Worm (Caenorhabditis elegans): ENCODE results near the gene ZK355.2.

ZK355.2 gene

DNA sequence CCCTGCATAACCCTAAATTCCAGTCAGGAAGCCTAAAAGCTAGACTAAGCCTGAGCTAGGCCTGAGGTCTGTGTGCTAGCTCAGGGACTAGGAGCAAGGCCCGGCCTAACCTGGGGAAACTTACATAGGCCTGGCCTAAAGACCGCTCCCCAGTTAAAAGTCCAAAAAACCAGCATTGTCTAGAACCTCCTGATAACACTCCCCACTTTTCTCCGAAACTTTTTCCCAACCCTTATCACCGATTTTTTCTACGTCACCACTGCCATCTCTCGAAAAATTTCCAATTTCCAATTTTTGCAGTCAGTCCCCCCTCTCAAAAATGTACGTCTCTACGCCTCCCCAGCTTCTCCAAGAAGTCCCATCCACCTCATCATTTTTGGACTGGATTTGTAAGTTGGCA, at the start of gene ZK355.2:
Gene ZK355.2, plus strand, starts transcription at position 301 of the 400 bp plus-strand sequence.
- TF ChIP-seq fos-1 (tag; optimal IDR thresholded peaks at IDR 0.05) (no peak), elt-2 (tag; optimal IDR thresholded peaks at IDR 0.05) (peak; percentile 30), nfya-1 (tag; optimal IDR thresholded peaks at IDR 0.05; ENCODE audit: insufficient read depth) (no peak)

DNA sequence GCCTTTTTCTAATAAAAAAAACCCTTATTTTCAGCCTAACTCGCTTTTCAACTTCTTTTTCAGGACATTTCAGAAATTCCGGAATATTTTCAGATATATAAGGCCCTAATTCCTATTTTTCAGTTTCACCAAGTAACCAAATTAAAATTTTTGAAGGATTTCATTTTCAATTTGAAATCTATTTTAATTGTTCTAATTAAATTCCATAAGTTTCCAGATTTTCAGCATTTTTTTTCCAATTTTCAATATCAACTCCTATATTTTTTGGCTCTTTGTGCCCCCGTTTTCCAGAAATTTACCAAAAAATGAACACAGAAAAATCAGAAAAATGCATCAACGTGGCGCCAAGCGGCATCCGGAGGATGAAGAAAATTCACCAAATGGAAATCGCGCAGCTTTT, 48.9 kb upstream of the ZK355.2 start, which contains the start of gene Y110A2AL.1:
Gene Y110A2AL.1, plus strand, starts transcription at position 301 of the 400 bp plus-strand sequence.
- TF ChIP-seq tbx-2 (tag; optimal IDR thresholded peaks at IDR 0.05) (no peak), nhr-67 (tag; optimal IDR thresholded peaks at IDR 0.05) (no peak), nhr-43 (tag; optimal IDR thresholded peaks at IDR 0.05; ENCODE audit: poor library complexity, severe bottlenecking) (no peak), elt-1 (tag; optimal IDR thresholded peaks at IDR 0.05) (no peak), nhr-25 (tag; optimal IDR thresholded peaks at IDR 0.05) (no peak), fos-1 (tag; optimal IDR thresholded peaks at IDR 0.05) (no peak), pha-4 (tag; optimal IDR thresholded peaks at IDR 0.05) (no peak), egl-27 (tag; optimal IDR thresholded peaks at IDR 0.05) (no peak), nhr-76 (tag; optimal IDR thresholded peaks at IDR 0.05) (no peak), mml-1 (tag; optimal IDR thresholded peaks at IDR 0.05) (no peak)

DNA sequence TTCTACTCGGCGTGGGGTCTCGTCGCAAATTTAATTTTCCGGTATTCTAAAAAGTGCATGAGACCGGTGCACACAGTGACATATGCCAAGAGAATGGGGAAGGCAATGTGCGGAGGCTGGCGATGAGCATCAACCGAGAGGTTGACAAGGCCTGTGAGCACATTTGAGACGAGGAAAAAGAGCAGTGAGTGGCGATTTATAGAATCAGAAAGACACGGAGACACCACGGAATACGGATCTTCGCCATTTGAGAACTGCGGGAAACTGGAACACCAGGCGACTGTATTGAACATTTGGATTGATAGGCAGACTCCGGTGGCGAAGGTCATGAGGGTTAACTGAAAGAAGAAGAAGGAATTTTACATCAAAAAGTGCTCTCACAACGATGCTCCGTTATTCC, 44.8 kb upstream of the ZK355.2 start:
- TF ChIP-seq mdl-1 (tag; optimal IDR thresholded peaks at IDR 0.05) (no peak), elt-2 (tag; optimal IDR thresholded peaks at IDR 0.05) (no peak), nfya-1 (tag; optimal IDR thresholded peaks at IDR 0.05; ENCODE audit: insufficient read depth) (no peak), tbx-2 (tag; optimal IDR thresholded peaks at IDR 0.05) (no peak), fkh-2 (tag; optimal IDR thresholded peaks at IDR 0.05) (no peak), elt-3 (tag; optimal IDR thresholded peaks at IDR 0.05) (no peak), nhr-77 (tag; optimal IDR thresholded peaks at IDR 0.05) (no peak), nhr-28 (tag; optimal IDR thresholded peaks at IDR 0.05) (no peak), hmg-11 (tag; optimal IDR thresholded peaks at IDR 0.05) (no peak), ceh-82 (tag; optimal IDR thresholded peaks at IDR 0.05) (no peak), unc-62 (GFP tag; optimal IDR thresholded peaks at IDR 0.05) (no peak), ztf-11 (tag; optimal IDR thresholded peaks at IDR 0.05) (no peak), ama-1 (optimal IDR thresholded peaks at IDR 0.05) (no peak), lin-15B (tag; optimal IDR thresholded peaks at IDR 0.05) (no peak), skn-1 (tag; optimal IDR thresholded peaks at IDR 0.05) (no peak), pqm-1 (tag; optimal IDR thresholded peaks at IDR 0.05) (no peak), ztf-4 (tag; optimal IDR thresholded peaks at IDR 0.05) (no peak)

DNA sequence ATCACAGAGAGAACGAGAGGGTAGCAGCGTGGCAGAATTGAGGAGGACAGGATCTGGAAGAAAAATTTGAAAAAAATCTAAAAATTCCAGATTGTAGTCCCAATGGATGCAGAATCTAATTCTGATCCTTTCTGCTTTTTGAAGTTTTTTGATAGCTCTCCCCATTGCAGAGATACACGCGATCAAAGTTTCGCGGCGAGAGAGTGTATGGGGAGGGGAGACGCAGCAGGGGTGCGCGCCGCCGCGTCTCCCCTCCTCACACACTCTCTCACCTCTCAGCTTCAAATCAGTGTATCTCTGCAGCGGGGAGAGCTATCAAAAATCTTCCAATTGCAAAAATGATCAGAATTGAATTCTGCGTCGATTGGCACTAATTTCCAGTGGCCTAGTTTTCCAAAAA, 42.6 kb upstream of the ZK355.2 start:
- TF ChIP-seq ZK546.5 (tag; optimal IDR thresholded peaks at IDR 0.05) (no peak), tbx-2 (tag; optimal IDR thresholded peaks at IDR 0.05) (no peak), nhr-11 (tag; optimal IDR thresholded peaks at IDR 0.05) (no peak), unc-62 (GFP tag; optimal IDR thresholded peaks at IDR 0.05) (no peak), nfya-1 (tag; optimal IDR thresholded peaks at IDR 0.05; ENCODE audit: insufficient read depth) (no peak), fos-1 (tag; optimal IDR thresholded peaks at IDR 0.05) (no peak), lin-15B (tag; optimal IDR thresholded peaks at IDR 0.05) (no peak), mdl-1 (tag; optimal IDR thresholded peaks at IDR 0.05) (no peak), lsy-12 (tag; optimal IDR thresholded peaks at IDR 0.05) (no peak)

DNA sequence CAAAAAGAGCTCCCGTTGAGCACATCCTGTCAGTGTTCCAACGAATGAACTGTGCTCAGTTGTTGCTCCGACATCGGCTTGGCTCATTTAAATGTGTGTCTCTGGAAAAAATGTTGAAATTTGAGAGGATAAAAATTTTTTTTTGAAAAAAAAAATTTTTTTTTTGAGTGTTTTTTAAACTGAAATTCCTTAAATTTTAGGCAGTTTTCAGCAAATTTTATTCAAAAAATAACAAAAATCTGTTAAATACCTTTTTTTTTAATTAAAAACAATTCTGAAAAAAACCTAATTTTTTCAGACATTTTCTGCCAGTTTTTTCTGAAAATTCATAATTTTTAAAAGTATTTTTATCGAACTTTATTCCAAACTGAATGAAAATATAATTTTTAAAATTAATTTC, 38.9 kb upstream of the ZK355.2 start, which contains the start of gene pigw-1:
Gene pigw-1, minus strand, starts transcription at position 101 of the 400 bp plus-strand sequence.
- TF ChIP-seq lin-39 (tag; optimal IDR thresholded peaks at IDR 0.05), result no peak
- no peak for TF ChIP-seq aly-2 (tag; optimal IDR thresholded peaks at IDR 0.05)
- TF ChIP-seq lin-15B (tag; optimal IDR thresholded peaks at IDR 0.05), result no peak
- TF ChIP-seq fkh-2 (tag; optimal IDR thresholded peaks at IDR 0.05), result no peak
- no peak for TF ChIP-seq sea-2 (GFP tag; optimal IDR thresholded peaks at IDR 0.05)

Measured in whole organism, L3 larva.